Fruit fly (Drosophila melanogaster) whole organism, embryonic: ENCODE measurements around the gene side-IV.

Experiments used
- Adf1 ChIP-seq: fragments of 200-800 bp; sonication (Bioruptor generic); IDR thresholded peaks from 2 replicates; pipeline ENCODE4 v1.3.6; 2022; ENCODE audit warnings: missing biosample characterization, missing genetic modification characterization
- Blimp-1 ChIP-seq: fragments of 200-800 bp; sonication (Bioruptor generic); optimal IDR thresholded peaks from 3 replicates; lab custom pipeline; 2018; ENCODE audit warnings: missing biosample characterization, missing genetic modification characterization, mild to moderate bottlenecking, moderate library complexity, missing genetic modification reagents
- CG10431 ChIP-seq: fragments of 200-800 bp; sonication (Bioruptor generic); optimal IDR thresholded peaks from 3 replicates; lab custom pipeline; 2018; ENCODE audit warnings: missing biosample characterization, mild to moderate bottlenecking, missing genetic modification characterization
- CG11247 ChIP-seq: fragments of 200-800 bp; sonication (Bioruptor generic); IDR thresholded peaks from 2 replicates; pipeline ENCODE4 v1.3.6; 2022; ENCODE audit warnings: missing biosample characterization, missing genetic modification characterization
- CG15269 ChIP-seq: fragments of 200-800 bp; sonication (Bioruptor generic); optimal IDR thresholded peaks from 2 replicates; lab custom pipeline; 2018; ENCODE audit warnings: missing biosample characterization, mild to moderate bottlenecking, missing genetic modification characterization, moderate library complexity
- CG15514 ChIP-seq: fragments of 200-800 bp; sonication (Bioruptor generic); optimal IDR thresholded peaks from 3 replicates; lab custom pipeline; 2017; ENCODE audit warnings: missing biosample characterization, missing genetic modification characterization, mild to moderate bottlenecking, moderate library complexity, missing genetic modification reagents
- CG17186 ChIP-seq: fragments of 200-800 bp; sonication (Bioruptor generic); optimal IDR thresholded peaks from 3 replicates; lab custom pipeline; 2017; ENCODE audit warnings: missing biosample characterization, missing genetic modification reagents, missing genetic modification characterization
- CG18599 ChIP-seq: fragments of 200-800 bp; sonication (Bioruptor generic); optimal IDR thresholded peaks from 3 replicates; lab custom pipeline; 2017; ENCODE audit warnings: missing biosample characterization, missing genetic modification characterization, mild to moderate bottlenecking, moderate library complexity, missing genetic modification reagents
- CG2712 ChIP-seq: fragments of 200-800 bp; optimal IDR thresholded peaks from 3 replicates; lab custom pipeline; 2019; ENCODE audit warnings: missing biosample characterization, mild to moderate bottlenecking, missing genetic modification characterization, moderate library complexity
- CG3995 ChIP-seq: fragments of 200-800 bp; sonication (Bioruptor generic); optimal IDR thresholded peaks from 3 replicates; lab custom pipeline; 2016; ENCODE audit warnings: missing biosample characterization, missing genetic modification characterization
- CG4404 ChIP-seq: fragments of 200-800 bp; sonication (Bioruptor generic); IDR thresholded peaks from 2 replicates; pipeline ENCODE4 v1.3.6; 2022; ENCODE audit warnings: missing biosample characterization, missing genetic modification characterization
- CG4424 ChIP-seq: fragments of 200-800 bp; sonication (Bioruptor generic); optimal IDR thresholded peaks from 3 replicates; lab custom pipeline; 2016; ENCODE audit warnings: missing biosample characterization, missing genetic modification characterization
- CG5953 ChIP-seq: fragments of 200-800 bp; sonication (Bioruptor generic); IDR thresholded peaks from 2 replicates; pipeline ENCODE4 v1.3.6; 2022; ENCODE audit warnings: missing biosample characterization, missing genetic modification characterization
- CG9876 ChIP-seq: fragments of 200-800 bp; sonication (Bioruptor generic); optimal IDR thresholded peaks from 2 replicates; lab custom pipeline; 2016; ENCODE audit warnings: missing biosample characterization, missing genetic modification characterization
- CoRest ChIP-seq: fragments of 200-800 bp; sonication (Bioruptor generic); optimal IDR thresholded peaks from 3 replicates; lab custom pipeline; 2018; ENCODE audit warnings: missing biosample characterization, mild to moderate bottlenecking, missing genetic modification characterization, moderate library complexity
- HLH3B ChIP-seq: fragments of 200-800 bp; sonication (Bioruptor generic); IDR thresholded peaks from 2 replicates; pipeline ENCODE4 v1.3.6; 2022; ENCODE audit warnings: missing biosample characterization, missing genetic modification characterization
- Hmx ChIP-seq: fragments of 200-800 bp; sonication (Bioruptor generic); optimal IDR thresholded peaks from 2 replicates; lab custom pipeline; 2016; ENCODE audit warnings: missing biosample characterization, missing genetic modification characterization
- Lpt ChIP-seq: fragments of >200 bp; optimal IDR thresholded peaks from 2 replicates; lab custom pipeline; 2018; ENCODE audit warnings: missing biosample characterization, missing genetic modification characterization
- MBD-R2 ChIP-seq: fragments of 200-800 bp; sonication (Bioruptor generic); IDR thresholded peaks from 2 replicates; pipeline ENCODE4 v1.3.6; 2022; ENCODE audit warnings: missing biosample characterization, missing genetic modification characterization
- Myb ChIP-seq: fragments of 200-800 bp; sonication (Bioruptor generic); optimal IDR thresholded peaks from 2 replicates; lab custom pipeline; 2016; ENCODE audit warnings: missing biosample characterization, missing genetic modification characterization
- NC2β ChIP-seq: fragments of 200-800 bp; sonication (Bioruptor generic); optimal IDR thresholded peaks from 2 replicates; lab custom pipeline; 2016; ENCODE audit warnings: missing biosample characterization, missing genetic modification characterization
- NK7.1 ChIP-seq: fragments of 200-800 bp; sonication (Bioruptor generic); optimal IDR thresholded peaks from 3 replicates; lab custom pipeline; 2016; ENCODE audit warnings: missing biosample characterization, missing genetic modification characterization
- Nf-YA ChIP-seq: fragments of 200-800 bp; sonication (Bioruptor generic); IDR thresholded peaks from 2 replicates; pipeline ENCODE4 v1.3.6; 2022; ENCODE audit warnings: missing biosample characterization, missing genetic modification characterization
- Oli ChIP-seq: fragments of 200-800 bp; sonication (Bioruptor generic); optimal IDR thresholded peaks from 2 replicates; lab custom pipeline; 2018; ENCODE audit warnings: missing biosample characterization, mild to moderate bottlenecking, missing genetic modification characterization, moderate library complexity
- Opbp ChIP-seq: fragments of 200-800 bp; sonication (Bioruptor generic); IDR thresholded peaks from 3 replicates; pipeline ENCODE4 v1.3.6; 2022; ENCODE audit warnings: missing biosample characterization, missing genetic modification characterization; ENCODE audit not compliant: partially characterized antibody
- Ptx1 ChIP-seq: fragments of 200-800 bp; sonication (Bioruptor generic); IDR thresholded peaks from 2 replicates; pipeline ENCODE4 v1.3.6; 2022; ENCODE audit warnings: missing biosample characterization, missing genetic modification characterization
- Rx ChIP-seq: fragments of 200-800 bp; sonication (Bioruptor generic); IDR thresholded peaks from 2 replicates; pipeline ENCODE4 v1.3.6; 2022; ENCODE audit warnings: missing biosample characterization, missing genetic modification characterization
- Six4 ChIP-seq: fragments of 200-800 bp; sonication (Bioruptor generic); optimal IDR thresholded peaks from 2 replicates; lab custom pipeline; 2016; ENCODE audit warnings: missing biosample characterization, missing genetic modification characterization
- Taf1 ChIP-seq: fragments of 200-800 bp; sonication (Bioruptor generic); IDR thresholded peaks from 2 replicates; pipeline ENCODE4 v1.3.6; 2022; ENCODE audit warnings: missing biosample characterization, missing genetic modification characterization
- ase ChIP-seq: fragments of 200-800 bp; sonication (Bioruptor generic); IDR thresholded peaks from 3 replicates; pipeline ENCODE4 v1.3.6; 2022; ENCODE audit warnings: missing biosample characterization, missing genetic modification characterization
- az2 ChIP-seq: fragments of 200-800 bp; sonication (Bioruptor generic); optimal IDR thresholded peaks from 3 replicates; lab custom pipeline; 2016; ENCODE audit warnings: missing biosample characterization, missing genetic modification characterization
- btn ChIP-seq: fragments of 200-800 bp; sonication (Bioruptor generic); optimal IDR thresholded peaks from 2 replicates; lab custom pipeline; 2016; ENCODE audit warnings: missing biosample characterization, missing genetic modification characterization
- da ChIP-seq: fragments of 200-800 bp; sonication (Bioruptor generic); optimal IDR thresholded peaks from 2 replicates; lab custom pipeline; 2016; ENCODE audit warnings: missing biosample characterization, missing genetic modification characterization
- dimm ChIP-seq: fragments of 200-800 bp; sonication (Bioruptor generic); IDR thresholded peaks from 2 replicates; pipeline ENCODE4 v1.3.6; 2022; ENCODE audit warnings: missing biosample characterization, missing genetic modification characterization
- dysf ChIP-seq: fragments of 200-800 bp; sonication (Bioruptor generic); IDR thresholded peaks from 3 replicates; pipeline ENCODE4 v1.3.6; 2022; ENCODE audit warnings: missing biosample characterization, missing genetic modification characterization
- eyg ChIP-seq: fragments of 200-800 bp; sonication (Bioruptor generic); optimal IDR thresholded peaks from 3 replicates; lab custom pipeline; 2016; ENCODE audit warnings: missing biosample characterization, missing genetic modification characterization
- gcm ChIP-seq: fragments of 200-800 bp; sonication (Bioruptor generic); optimal IDR thresholded peaks from 2 replicates; lab custom pipeline; 2019; ENCODE audit warnings: missing biosample characterization, mild to moderate bottlenecking, missing genetic modification characterization, moderate library complexity
- gem ChIP-seq: fragments of 200-800 bp; sonication (Bioruptor generic); optimal IDR thresholded peaks from 2 replicates; lab custom pipeline; 2019; ENCODE audit warnings: missing biosample characterization, mild to moderate bottlenecking, missing genetic modification characterization, moderate library complexity
- grn ChIP-seq: fragments of 200-800 bp; sonication (Bioruptor generic); optimal IDR thresholded peaks from 3 replicates; lab custom pipeline; 2017; ENCODE audit warnings: missing biosample characterization, missing genetic modification characterization
- inv ChIP-seq: fragments of 200-800 bp; sonication (Bioruptor generic); IDR thresholded peaks from 2 replicates; pipeline ENCODE4 v1.3.6; 2022; ENCODE audit warnings: missing biosample characterization, missing genetic modification characterization; ENCODE audit not compliant: partially characterized antibody
- lab ChIP-seq: fragments of 200-800 bp; sonication (Bioruptor generic); optimal IDR thresholded peaks from 3 replicates; lab custom pipeline; 2017; ENCODE audit warnings: missing biosample characterization, missing genetic modification characterization, mild to moderate bottlenecking, moderate library complexity, missing genetic modification reagents
- lilli ChIP-seq: fragments of 200-800 bp; sonication (Bioruptor generic); optimal IDR thresholded peaks from 3 replicates; lab custom pipeline; 2016; ENCODE audit warnings: missing biosample characterization, missing genetic modification characterization
- mirr ChIP-seq: fragments of 200-800 bp; sonication (Bioruptor generic); optimal IDR thresholded peaks from 3 replicates; lab custom pipeline; 2018; ENCODE audit warnings: missing biosample characterization, mild to moderate bottlenecking, missing genetic modification characterization
- otp ChIP-seq: fragments of 200-800 bp; sonication (Bioruptor generic); IDR thresholded peaks from 3 replicates; pipeline ENCODE4, ENCODE4 v1.3.6; 2022; ENCODE audit warnings: missing biosample characterization, missing genetic modification characterization
- phol ChIP-seq: fragments of 200-800 bp; sonication (Bioruptor generic); optimal IDR thresholded peaks from 3 replicates; lab custom pipeline; 2018; ENCODE audit warnings: missing biosample characterization, mild to moderate bottlenecking, missing genetic modification characterization, moderate library complexity
- ranshi ChIP-seq: fragments of 200-800 bp; sonication (Bioruptor generic); IDR thresholded peaks from 2 replicates; pipeline ENCODE4 v1.3.6; 2022; ENCODE audit warnings: missing biosample characterization, missing genetic modification characterization
- run ChIP-seq: fragments of 200-800 bp; sonication (Bioruptor generic); optimal IDR thresholded peaks from 3 replicates; lab custom pipeline; 2018; ENCODE audit warnings: missing biosample characterization, mild to moderate bottlenecking, missing genetic modification characterization
- seq ChIP-seq: fragments of 200-800 bp; sonication (Bioruptor generic); IDR thresholded peaks from 2 replicates; pipeline ENCODE4 v1.3.6; 2022; ENCODE audit warnings: missing biosample characterization, missing genetic modification characterization
- sqz ChIP-seq: fragments of 200-800 bp; sonication (Bioruptor generic); optimal IDR thresholded peaks from 3 replicates; lab custom pipeline; 2018; ENCODE audit warnings: missing biosample characterization, mild to moderate bottlenecking, missing genetic modification characterization
- vfl ChIP-seq: fragments of 200-800 bp; sonication (Bioruptor generic); optimal IDR thresholded peaks from 2 replicates; lab custom pipeline; 2016; ENCODE audit warnings: missing biosample characterization, missing genetic modification characterization
- vvl ChIP-seq: fragments of 200-800 bp; sonication (Bioruptor generic); IDR thresholded peaks from 2 replicates; pipeline ENCODE4 v1.3.6; 2022; ENCODE audit warnings: missing biosample characterization, missing genetic modification characterization

side-IV gene

dm6 chr3R:13453955-13454354 lies 3.6 kb downstream of the side-IV start (continued):
- TF ChIP-seq da (GFP tag; lab: Kevin White, UChicago) (no peak), dimm (GFP tag; lab: Robert Waterston, UW) (0 out of 2 replicates have a peak, but pooled peaks have one; percentile 12), inv (no peak), Hmx (peak; percentile 50), CG5953 (GFP tag; lab: Robert Waterston, UW) (no peak), Adf1 (GFP tag; lab: Robert Waterston, UW) (0 out of 2 replicates have a peak, but pooled peaks have one; percentile 29), eyg (peak; percentile 36), seq (GFP tag; lab: Robert Waterston, UW) (0 out of 2 replicates have a peak, but pooled peaks have one; percentile 25), Nf-YA (no peak), HLH3B (GFP tag; lab: Robert Waterston, UW) (peak; percentile 75), phol (peak; percentile 73), ranshi (GFP tag; lab: Robert Waterston, UW) (peak; percentile 85), MBD-R2 (GFP tag; lab: Robert Waterston, UW) (peak; percentile 39; the same call in 1 of the 2 replicates), CG2712 (tag; lab: Kevin White, UChicago) (peak; percentile 82), CG3995 (GFP tag; lab: Kevin White, UChicago) (no peak), NK7.1 (GFP tag; lab: Kevin White, UChicago) (no peak), CG18599 (GFP tag; lab: Kevin White, UChicago) (peak; percentile 71), CG9876 (GFP tag; lab: Kevin White, UChicago) (peak; percentile 21), vfl (GFP tag; lab: Kevin White, UChicago) (no peak), CG4404 (GFP tag; lab: Robert Waterston, UW) (peak; percentile 37; the same call in 1 of the 2 replicates), CG17186 (GFP tag; lab: Kevin White, UChicago) (no peak), CG4424 (GFP tag; lab: Kevin White, UChicago) (peak; percentile 64), CG10431 (no peak), NC2β (GFP tag; lab: Kevin White, UChicago) (no peak), sqz (no peak), Blimp-1 (GFP tag; lab: Kevin White, UChicago) (peak; percentile 80), grn (no peak), Lpt (no peak), Six4 (peak; percentile 41), otp (peak; percentile 45; the same call in 1 of the 3 replicates), az2 (GFP tag; lab: Kevin White, UChicago) (peak; percentile 26), Taf1 (GFP tag; lab: Robert Waterston, UW) (peak; percentile 87), gcm (GFP tag; lab: Kevin White, UChicago) (peak; percentile 32), CG11247 (GFP tag; lab: Robert Waterston, UW) (peak; percentile 67), lilli (GFP tag; lab: Kevin White, UChicago) (peak; percentile 82), ase (peak; percentile 33; the same call in 2 of the 3 replicates), dysf (peak; percentile 87), CoRest (peak; percentile 75), Oli (tag; lab: Kevin White, UChicago) (peak; percentile 72), run (peak; percentile 2), Ptx1 (peak; percentile 79), Opbp (GFP tag; lab: Robert Waterston, UW) (no peak), Myb (GFP tag; lab: Kevin White, UChicago) (peak; percentile 1), mirr (no peak), lab (GFP tag; lab: Kevin White, UChicago) (peak; percentile 81), CG15269 (tag; lab: Kevin White, UChicago) (peak; percentile 77), gem (tag; lab: Kevin White, UChicago) (peak; percentile 87), btn (no peak), CG15514 (GFP tag; lab: Kevin White, UChicago) (peak; percentile 53), Rx (GFP tag; lab: Robert Waterston, UW) (0 out of 2 replicates have a peak, but pooled peaks have one; percentile 15), vvl (GFP tag; lab: Robert Waterston, UW) (peak; percentile 88)
